Fruit fly (Drosophila melanogaster) Kc167 (cell line): ENCODE results near the gene Neu2.

Experiments
- Sin3A ChIP-seq: fragments of >200 bp; optimal IDR thresholded peaks from 2 replicates; lab custom pipeline; 2018; ENCODE audit warnings: missing external identifiers
- h ChIP-seq: fragments of >200 bp; optimal IDR thresholded peaks from 3 replicates; lab custom pipeline; 2018; ENCODE audit warnings: missing external identifiers
- insv ChIP-seq: fragments of >200 bp; optimal IDR thresholded peaks from 3 replicates; lab custom pipeline; 2018; ENCODE audit warnings: missing external identifiers

dm6 chr3L:21450486-21450885 is 39.9 kb downstream of the Neu2 start:
- TF ChIP-seq insv (lab: Kevin White, UChicago) = no peak
- TF ChIP-seq Sin3A (lab: Kevin White, UChicago) = no peak
- no peak for TF ChIP-seq h (lab: Kevin White, UChicago)
